Fruit fly (Drosophila melanogaster): ENCODE results near the gene Pcyt2.

The Pcyt2 gene

dm6 chr3L:1549148-1549547 lies 4.1 kb upstream of the Pcyt2 start (continued):
- TF ChIP-seq CG2120 (GFP tag; optimal IDR thresholded peaks at IDR 0.05) (peak; percentile 54), CG11456 (GFP tag; IDR thresholded peaks at IDR 0.05) (peak; percentile 49; the same call in 1 of the 3 replicates), pho (GFP tag; optimal IDR thresholded peaks at IDR 0.05) (no peak), CG15696 (tag; optimal IDR thresholded peaks at IDR 0.05) (peak; percentile 50), CG30020 (tag; optimal IDR thresholded peaks at IDR 0.05) (no peak), CG17568 (GFP tag; optimal IDR thresholded peaks at IDR 0.05) (no peak), CG4707 (GFP tag; optimal IDR thresholded peaks at IDR 0.05) (peak; percentile 93), CG15073 (GFP tag; optimal IDR thresholded peaks at IDR 0.05) (no peak), Tbp (GFP tag; optimal IDR thresholded peaks at IDR 0.05) (no peak), CG17829 (tag; optimal IDR thresholded peaks at IDR 0.05) (no peak), gce (GFP tag; IDR thresholded peaks at IDR 0.05) (no peak), GATAe (GFP tag; conservative IDR thresholded peaks at IDR 0.05) (no peak), odd (GFP tag; optimal IDR thresholded peaks at IDR 0.05) (no peak), grn (GFP tag; optimal IDR thresholded peaks at IDR 0.05) (no peak), HLHmδ (GFP tag; optimal IDR thresholded peaks at IDR 0.05) (no peak), dpn (GFP tag; optimal IDR thresholded peaks at IDR 0.05) (no peak), C15 (GFP tag; IDR thresholded peaks at IDR 0.05) (no peak), CG2129 (GFP tag; IDR thresholded peaks at IDR 0.05; ENCODE audit: partially characterized antibody) (no peak), CG1529 (GFP tag; optimal IDR thresholded peaks at IDR 0.05) (no peak), CrebB (tag; optimal IDR thresholded peaks at IDR 0.05) (no peak), CG33557 (GFP tag; optimal IDR thresholded peaks at IDR 0.05) (no peak), vnd (GFP tag; IDR thresholded peaks at IDR 0.05; ENCODE audit: partially characterized antibody) (no peak), CG16863 (GFP tag; optimal IDR thresholded peaks at IDR 0.05) (no peak), fu2 (GFP tag; optimal IDR thresholded peaks at IDR 0.05) (no peak), HHEX (GFP tag; optimal IDR thresholded peaks at IDR 0.05) (no peak), Ravus (GFP tag; IDR thresholded peaks at IDR 0.05) (no peak), Sry-β (GFP tag; optimal IDR thresholded peaks at IDR 0.05) (no peak), CG30431 (GFP tag; optimal IDR thresholded peaks at IDR 0.05) (no peak), CG3407 (GFP tag; optimal IDR thresholded peaks at IDR 0.05) (no peak), cwo (GFP tag; optimal IDR thresholded peaks at IDR 0.05) (peak; percentile 84), dimm (GFP tag; IDR thresholded peaks at IDR 0.05) (no peak), CG18619 (GFP tag; optimal IDR thresholded peaks at IDR 0.05) (no peak), ken (GFP tag; IDR thresholded peaks at IDR 0.05) (no peak), CG9817 (tag; optimal IDR thresholded peaks at IDR 0.05) (peak; percentile 2), bigmax (GFP tag; optimal IDR thresholded peaks at IDR 0.05) (no peak), CG2712 (tag; optimal IDR thresholded peaks at IDR 0.05) (peak; percentile 32), dmrt99B (tag; optimal IDR thresholded peaks at IDR 0.05) (peak; percentile 39), Dek (tag; optimal IDR thresholded peaks at IDR 0.05) (no peak), Xbp1 (GFP tag; optimal IDR thresholded peaks at IDR 0.05) (no peak), CG7928 (GFP tag; optimal IDR thresholded peaks at IDR 0.05) (no peak), maf-S (GFP tag; optimal IDR thresholded peaks at IDR 0.05) (no peak), sima (GFP tag; optimal IDR thresholded peaks at IDR 0.05) (no peak), CG7372 (GFP tag; IDR thresholded peaks at IDR 0.05) (no peak), wor (GFP tag; IDR thresholded peaks at IDR 0.05) (no peak), CG3163 (GFP tag; optimal IDR thresholded peaks at IDR 0.05) (no peak), Fer2 (tag; optimal IDR thresholded peaks at IDR 0.05) (no peak), chinmo (GFP tag; IDR thresholded peaks at IDR 0.05; ENCODE audit: partially characterized antibody) (no peak), da (GFP tag; optimal IDR thresholded peaks at IDR 0.05) (no peak), fru (optimal IDR thresholded peaks at IDR 0.05) (no peak), Dbx (GFP tag; IDR thresholded peaks at IDR 0.05) (0 out of 3 replicates have a peak, but pooled peaks have one; percentile 24), mam (GFP tag; optimal IDR thresholded peaks at IDR 0.05) (no peak), exex (tag; optimal IDR thresholded peaks at IDR 0.05) (no peak)

Data from whole organism, embryonic.